Fruit fly (Drosophila melanogaster) whole organism, embryonic: ENCODE results near the gene Vti1a.

ENCODE experiments used
- Blimp-1 ChIP-seq: fragments of 200-800 bp; sonication (Bioruptor generic); optimal IDR thresholded peaks from 3 replicates; lab custom pipeline; 2018; ENCODE audit warnings: missing biosample characterization, missing genetic modification characterization, mild to moderate bottlenecking, moderate library complexity, missing genetic modification reagents
- CG10267 ChIP-seq: fragments of 200-800 bp; sonication (Bioruptor generic); optimal IDR thresholded peaks from 2 replicates; lab custom pipeline; 2018; ENCODE audit warnings: missing biosample characterization, mild to moderate bottlenecking, missing genetic modification characterization, moderate library complexity
- CG10462 ChIP-seq: fragments of 200-800 bp; sonication (Bioruptor generic); optimal IDR thresholded peaks from 2 replicates; lab custom pipeline; 2016; ENCODE audit warnings: missing biosample characterization, missing genetic modification characterization
- CG10654 ChIP-seq: fragments of 200-800 bp; sonication (Bioruptor generic); optimal IDR thresholded peaks from 2 replicates; lab custom pipeline; 2016; ENCODE audit warnings: missing biosample characterization, missing genetic modification characterization
- CG11093 ChIP-seq: fragments of 200-800 bp; sonication (Bioruptor generic); IDR thresholded peaks from 3 replicates; pipeline ENCODE4 v1.3.6; 2022; ENCODE audit warnings: missing biosample characterization, missing genetic modification characterization
- CG11504 ChIP-seq: fragments of 200-800 bp; sonication (Bioruptor generic); optimal IDR thresholded peaks from 3 replicates; lab custom pipeline; 2019; ENCODE audit warnings: missing biosample characterization, mild to moderate bottlenecking, missing genetic modification characterization, moderate library complexity
- CG1233 ChIP-seq: fragments of 200-800 bp; sonication (Bioruptor generic); optimal IDR thresholded peaks from 4 replicates; lab custom pipeline; 2018; ENCODE audit warnings: missing biosample characterization, mild to moderate bottlenecking, missing genetic modification characterization
- CG12659 ChIP-seq: fragments of 200-800 bp; sonication (Bioruptor generic); optimal IDR thresholded peaks from 3 replicates; lab custom pipeline; 2017; ENCODE audit warnings: mild to moderate bottlenecking, missing biosample characterization, missing genetic modification reagents, missing genetic modification characterization
- CG13287 ChIP-seq: fragments of 200-800 bp; sonication (Bioruptor generic); IDR thresholded peaks from 2 replicates; pipeline ENCODE4 v1.3.6; 2022; ENCODE audit warnings: missing biosample characterization, missing genetic modification characterization; ENCODE audit not compliant: partially characterized antibody
- CG1529 ChIP-seq: fragments of 200-800 bp; sonication (Bioruptor generic); optimal IDR thresholded peaks from 3 replicates; lab custom pipeline; 2018; ENCODE audit warnings: missing biosample characterization, missing genetic modification characterization
- CG31224 ChIP-seq: fragments of 200-800 bp; sonication (Bioruptor generic); IDR thresholded peaks from 2 replicates; pipeline ENCODE4 v1.3.6; 2022; ENCODE audit warnings: missing biosample characterization, missing genetic modification characterization
- CG3281 ChIP-seq: fragments of 200-800 bp; sonication (Bioruptor generic); optimal IDR thresholded peaks from 3 replicates; lab custom pipeline; 2017; ENCODE audit warnings: missing biosample characterization, mild to moderate bottlenecking, missing genetic modification characterization
- CG8089 ChIP-seq: fragments of 200-800 bp; sonication (Bioruptor generic); optimal IDR thresholded peaks from 3 replicates; lab custom pipeline; 2016; ENCODE audit warnings: missing biosample characterization, missing genetic modification characterization
- CG9215 ChIP-seq: fragments of 200-800 bp; sonication (Bioruptor generic); IDR thresholded peaks from 2 replicates; pipeline ENCODE4 v1.3.6; 2022; ENCODE audit warnings: missing biosample characterization, missing genetic modification characterization
- E2f2 ChIP-seq: fragments of 200-800 bp; sonication (Bioruptor generic); IDR thresholded peaks from 2 replicates; pipeline ENCODE4 v1.3.6; 2022; ENCODE audit warnings: missing biosample characterization, missing genetic modification characterization
- Fer2 ChIP-seq: fragments of 200-800 bp; sonication (Bioruptor generic); optimal IDR thresholded peaks from 2 replicates; lab custom pipeline; 2018; ENCODE audit warnings: missing biosample characterization, mild to moderate bottlenecking, missing genetic modification characterization, moderate library complexity
- Fer3 ChIP-seq: fragments of 200-800 bp; sonication (Bioruptor generic); optimal IDR thresholded peaks from 2 replicates; lab custom pipeline; 2018; ENCODE audit warnings: missing biosample characterization, mild to moderate bottlenecking, missing genetic modification characterization, moderate library complexity
- Kr ChIP-seq: fragments of 200-800 bp; sonication (Bioruptor generic); optimal IDR thresholded peaks from 2 replicates; lab custom pipeline; 2017; ENCODE audit warnings: missing biosample characterization, mild to moderate bottlenecking, missing genetic modification characterization
- Max ChIP-seq: fragments of 200-800 bp; sonication (Bioruptor generic); optimal IDR thresholded peaks from 2 replicates; lab custom pipeline; 2016; ENCODE audit warnings: missing biosample characterization, mild to moderate bottlenecking, missing genetic modification characterization
- PHDP ChIP-seq: fragments of 200-800 bp; sonication (Bioruptor generic); optimal IDR thresholded peaks from 3 replicates; lab custom pipeline; 2018; ENCODE audit warnings: missing biosample characterization, mild to moderate bottlenecking, missing genetic modification characterization, moderate library complexity
- Ptx1 ChIP-seq: fragments of 200-800 bp; sonication (Bioruptor generic); IDR thresholded peaks from 2 replicates; pipeline ENCODE4 v1.3.6; 2022; ENCODE audit warnings: missing biosample characterization, missing genetic modification characterization
- Rfx ChIP-seq: fragments of 200-800 bp; sonication (Bioruptor generic); IDR thresholded peaks from 2 replicates; pipeline ENCODE4 v1.3.6; 2022; ENCODE audit warnings: missing biosample characterization, missing genetic modification characterization
- Six4 ChIP-seq: fragments of 200-800 bp; sonication (Bioruptor generic); optimal IDR thresholded peaks from 2 replicates; lab custom pipeline; 2016; ENCODE audit warnings: missing biosample characterization, missing genetic modification characterization
- Spps ChIP-seq: fragments of 200-800 bp; sonication (Bioruptor generic); optimal IDR thresholded peaks from 2 replicates; lab custom pipeline; 2018; ENCODE audit warnings: missing biosample characterization, mild to moderate bottlenecking, missing genetic modification characterization
- Trl ChIP-seq, 3 experiments: fragments of >200 bp in 2 of 3; fragments of 200-800 bp in 1 of 3; sonication (Bioruptor generic) in 1 of 3; optimal IDR thresholded peaks; 2 replicates in 1 of 3; 3 replicates in 2 of 3; lab custom pipeline; 2016 to 2017; ENCODE audit warnings: missing biosample characterization in 1 of 3, missing genetic modification characterization in 1 of 3
- Xbp1 ChIP-seq: fragments of 200-800 bp; sonication (Bioruptor generic); optimal IDR thresholded peaks from 3 replicates; lab custom pipeline; 2016; ENCODE audit warnings: missing biosample characterization, mild to moderate bottlenecking, missing genetic modification characterization
- dmrt11E ChIP-seq: fragments of 200-800 bp; sonication (Bioruptor generic); optimal IDR thresholded peaks from 3 replicates; lab custom pipeline; 2018; ENCODE audit warnings: missing biosample characterization, mild to moderate bottlenecking, missing genetic modification characterization, moderate library complexity
- esg ChIP-seq: fragments of 200-800 bp; sonication (Bioruptor generic); conservative IDR thresholded peaks from 2 replicates; pipeline ENCODE4 v1.3.6; 2022; ENCODE audit warnings: missing biosample characterization, missing genetic modification characterization
- ewg ChIP-seq: fragments of 200-800 bp; sonication (Bioruptor generic); optimal IDR thresholded peaks from 3 replicates; lab custom pipeline; 2017; ENCODE audit warnings: mild to moderate bottlenecking, missing biosample characterization, missing genetic modification reagents, missing genetic modification characterization
- fd64A ChIP-seq: fragments of 200-800 bp; sonication (Bioruptor generic); optimal IDR thresholded peaks from 3 replicates; lab custom pipeline; 2018; ENCODE audit warnings: missing biosample characterization, mild to moderate bottlenecking, missing genetic modification characterization
- fd96Cb ChIP-seq: fragments of 200-800 bp; sonication (Bioruptor generic); optimal IDR thresholded peaks from 2 replicates; lab custom pipeline; 2018; ENCODE audit warnings: missing biosample characterization, mild to moderate bottlenecking, missing genetic modification characterization, moderate library complexity
- gce ChIP-seq: fragments of 200-800 bp; sonication (Bioruptor generic); IDR thresholded peaks from 3 replicates; pipeline ENCODE4 v1.3.6; 2022; ENCODE audit warnings: missing biosample characterization, missing genetic modification characterization
- gfzf ChIP-seq: fragments of 200-800 bp; sonication (Bioruptor generic); optimal IDR thresholded peaks from 2 replicates; lab custom pipeline; 2016; ENCODE audit warnings: missing biosample characterization, mild to moderate bottlenecking, missing genetic modification characterization, moderate library complexity
- grau ChIP-seq: fragments of 200-800 bp; optimal IDR thresholded peaks from 3 replicates; lab custom pipeline; 2019; ENCODE audit warnings: missing biosample characterization, mild to moderate bottlenecking, missing genetic modification characterization, moderate library complexity
- grn ChIP-seq: fragments of 200-800 bp; sonication (Bioruptor generic); optimal IDR thresholded peaks from 3 replicates; lab custom pipeline; 2017; ENCODE audit warnings: missing biosample characterization, missing genetic modification characterization
- gsb-n ChIP-seq: fragments of 200-800 bp; sonication (Bioruptor generic); optimal IDR thresholded peaks from 3 replicates; lab custom pipeline; 2018; ENCODE audit warnings: missing biosample characterization, mild to moderate bottlenecking, missing genetic modification characterization
- kah ChIP-seq: fragments of 200-800 bp; sonication (Bioruptor generic); optimal IDR thresholded peaks from 2 replicates; lab custom pipeline; 2018; ENCODE audit warnings: missing biosample characterization, mild to moderate bottlenecking, missing genetic modification characterization
- ken ChIP-seq: fragments of 200-800 bp; sonication (Bioruptor generic); IDR thresholded peaks from 3 replicates; pipeline ENCODE4 v1.3.6; 2022; ENCODE audit warnings: missing biosample characterization, missing genetic modification characterization
- p53 ChIP-seq: fragments of 200-800 bp; sonication (Bioruptor generic); optimal IDR thresholded peaks from 2 replicates; lab custom pipeline; 2016; ENCODE audit warnings: missing biosample characterization, missing genetic modification characterization
- pan ChIP-seq, 4 experiments: fragments of >200 bp in 3 of 4; fragments of 200-800 bp in 1 of 4; sonication (Bioruptor generic) in 1 of 4; optimal IDR thresholded peaks in 3 of 4; IDR thresholded peaks in 1 of 4; 2 replicates each; pipeline versions ENCODE4 v1.3.6 to Lab custom; 2017 to 2022; ENCODE audit warnings: missing biosample characterization in 2 of 4, missing genetic modification characterization in 2 of 4, mixed read lengths in 1 of 4
- pho ChIP-seq: fragments of 200-800 bp; sonication (Bioruptor generic); optimal IDR thresholded peaks from 2 replicates; lab custom pipeline; 2016; ENCODE audit warnings: missing biosample characterization, missing genetic modification characterization
- ranshi ChIP-seq: fragments of 200-800 bp; sonication (Bioruptor generic); IDR thresholded peaks from 2 replicates; pipeline ENCODE4 v1.3.6; 2022; ENCODE audit warnings: missing biosample characterization, missing genetic modification characterization
- salm ChIP-seq: fragments of 200-800 bp; sonication (Bioruptor generic); optimal IDR thresholded peaks from 2 replicates; lab custom pipeline; 2018; ENCODE audit warnings: missing biosample characterization, mild to moderate bottlenecking, missing genetic modification characterization
- so ChIP-seq: fragments of 200-800 bp; sonication (Bioruptor generic); IDR thresholded peaks from 3 replicates; pipeline ENCODE4 v1.3.6; 2022; ENCODE audit warnings: missing biosample characterization, missing genetic modification characterization
- tap ChIP-seq: fragments of 200-800 bp; optimal IDR thresholded peaks from 3 replicates; lab custom pipeline; 2019; ENCODE audit warnings: missing biosample characterization, mild to moderate bottlenecking, missing genetic modification characterization, moderate library complexity
- twi ChIP-seq: fragments of 200-800 bp; optimal IDR thresholded peaks from 2 replicates; lab custom pipeline; 2019; ENCODE audit warnings: missing biosample characterization, mild to moderate bottlenecking, missing genetic modification characterization, moderate library complexity
- wek ChIP-seq: fragments of 200-800 bp; sonication (Bioruptor generic); optimal IDR thresholded peaks from 3 replicates; lab custom pipeline; 2018; ENCODE audit warnings: missing biosample characterization, mild to moderate bottlenecking, missing genetic modification characterization, moderate library complexity

Vti1a gene

dm6 chr3L:642146-642864 is 50.4 kb downstream of the Vti1a start (continued):
- TF ChIP-seq pan (optimal IDR thresholded peaks at IDR 0.05; lab: Kevin White, UChicago) (no peak), pan (GFP tag; optimal IDR thresholded peaks at IDR 0.05 in 1 of 2, IDR thresholded peaks at IDR 0.05 in 1 of 2) (peak in 1 of 2 experiments; percentile 22), CG3281 (peak; percentile 63), CG10654 (GFP tag; lab: Kevin White, UChicago) (peak; percentile 35), dmrt11E (tag; lab: Kevin White, UChicago) (peak; percentile 72), CG10267 (tag; lab: Kevin White, UChicago) (peak; percentile 64), CG13287 (GFP tag; lab: Robert Waterston, UW) (no peak), Max (peak; percentile 23), CG1233 (GFP tag; lab: Kevin White, UChicago) (peak; percentile 42), CG9215 (GFP tag; lab: Robert Waterston, UW) (0 out of 2 replicates have a peak, but pooled peaks have one; percentile 20), fd96Cb (tag; lab: Kevin White, UChicago) (peak; percentile 67), ewg (GFP tag; lab: Kevin White, UChicago) (peak; percentile 53), tap (tag; lab: Kevin White, UChicago) (peak; percentile 51), pho (GFP tag; lab: Kevin White, UChicago) (no peak), esg (GFP tag; lab: Robert Waterston, UW) (peak; percentile 42), CG12659 (GFP tag; lab: Kevin White, UChicago) (peak; percentile 55), CG31224 (GFP tag; lab: Robert Waterston, UW) (0 out of 2 replicates have a peak, but pooled peaks have one; percentile 28), CG11093 (GFP tag; lab: Robert Waterston, UW) (0 out of 3 replicates have a peak, but pooled peaks have one; percentile 19), grau (tag; lab: Kevin White, UChicago) (peak; percentile 71), gfzf (GFP tag; lab: Kevin White, UChicago) (no peak), wek (GFP tag; lab: Kevin White, UChicago) (no peak), ken (GFP tag; lab: Robert Waterston, UW) (0 out of 3 replicates have a peak, but pooled peaks have one; percentile 46), Ptx1 (GFP tag; lab: Robert Waterston, UW) (peak; percentile 68; the same call in 1 of the 2 replicates), Rfx (GFP tag; lab: Robert Waterston, UW) (peak; percentile 42; the same call in 1 of the 2 replicates), Kr (GFP tag; lab: Kevin White, UChicago) (no peak), Blimp-1 (peak; percentile 63), so (GFP tag; lab: Robert Waterston, UW) (peak; percentile 48; the same call in 1 of the 3 replicates), twi (tag; lab: Kevin White, UChicago) (no peak), Fer3 (tag; lab: Kevin White, UChicago) (peak; percentile 32), gsb-n (tag; lab: Kevin White, UChicago) (peak; percentile 55), ranshi (no peak), CG8089 (GFP tag; lab: Kevin White, UChicago) (no peak), Spps (no peak), CG1529 (peak; percentile 44), salm (tag; lab: Kevin White, UChicago) (peak; percentile 26), Xbp1 (GFP tag; lab: Kevin White, UChicago) (peak; percentile 45), PHDP (tag; lab: Kevin White, UChicago) (peak; percentile 66), Six4 (GFP tag; lab: Kevin White, UChicago) (peak; percentile 7), grn (GFP tag; lab: Kevin White, UChicago) (peak; percentile 51), E2f2 (GFP tag; lab: Robert Waterston, UW) (peak; percentile 14; the same call in 1 of the 2 replicates), CG11504 (peak; percentile 81), Fer2 (tag; lab: Kevin White, UChicago) (no peak), gce (GFP tag; lab: Robert Waterston, UW) (peak; percentile 64; the same call in 2 of the 3 replicates), p53 (GFP tag; lab: Kevin White, UChicago) (no peak), kah (peak; percentile 40), CG10462 (GFP tag; lab: Kevin White, UChicago) (peak; percentile 22), fd64A (GFP tag; lab: Kevin White, UChicago) (no peak), Trl (optimal IDR thresholded peaks at IDR 0.05; lab: Kevin White, UChicago) (no peak), Trl (GFP tag; optimal IDR thresholded peaks at IDR 0.05; lab: Kevin White, UChicago) (no peak)
